Fruit fly (Drosophila melanogaster): ENCODE results near the gene CG11334.

CG11334 gene

dm6 chr3R:31463012-31463366 lies at the start of gene CG11334, which contains the start of gene CG11333:
CG11334 (minus strand) TSS chr3R:31463037.
CG11333 (plus strand) TSS chr3R:31463301.
- no peak for TF ChIP-seq Dll (optimal IDR thresholded peaks at IDR 0.05)
- TF ChIP-seq pan (optimal IDR thresholded peaks at IDR 0.05) = no peak
- TF ChIP-seq CG8478 (optimal IDR thresholded peaks at IDR 0.05) = no peak
- no peak for TF ChIP-seq EcR (GFP tag; optimal IDR thresholded peaks at IDR 0.05)
- no peak for TF ChIP-seq psq (optimal IDR thresholded peaks at IDR 0.05)
- TF ChIP-seq usp (GFP tag; optimal IDR thresholded peaks at IDR 0.05) = no peak

- TF ChIP-seq Dll (optimal IDR thresholded peaks at IDR 0.05) (no peak), CG8478 (optimal IDR thresholded peaks at IDR 0.05) (no peak), psq (optimal IDR thresholded peaks at IDR 0.05) (no peak), usp (GFP tag; optimal IDR thresholded peaks at IDR 0.05) (no peak), pan (optimal IDR thresholded peaks at IDR 0.05) (no peak), EcR (GFP tag; optimal IDR thresholded peaks at IDR 0.05) (no peak)
Measured at dm6 chr3R:31512040-31512439, 49.2 kb upstream of the CG11334 start.

- no peak for TF ChIP-seq pan (optimal IDR thresholded peaks at IDR 0.05)
- no peak for TF ChIP-seq CG8478 (optimal IDR thresholded peaks at IDR 0.05)
- no peak for TF ChIP-seq psq (optimal IDR thresholded peaks at IDR 0.05)
- TF ChIP-seq usp (GFP tag; optimal IDR thresholded peaks at IDR 0.05) = no peak
- no peak for TF ChIP-seq EcR (GFP tag; optimal IDR thresholded peaks at IDR 0.05)
- TF ChIP-seq Dll (optimal IDR thresholded peaks at IDR 0.05) = no peak
Measured at dm6 chr3R:31505254-31505689, 42.4 kb upstream of the CG11334 start.

dm6 chr3R:31504731-31505252 lies 42.0 kb upstream of the CG11334 start:
- TF ChIP-seq EcR (GFP tag; optimal IDR thresholded peaks at IDR 0.05) = no peak
- no peak for TF ChIP-seq usp (GFP tag; optimal IDR thresholded peaks at IDR 0.05)
- TF ChIP-seq pan (optimal IDR thresholded peaks at IDR 0.05) = no peak
- no peak for TF ChIP-seq psq (optimal IDR thresholded peaks at IDR 0.05)
- TF ChIP-seq Dll (optimal IDR thresholded peaks at IDR 0.05) = no peak
- TF ChIP-seq CG8478 (optimal IDR thresholded peaks at IDR 0.05) = no peak

- TF ChIP-seq psq (optimal IDR thresholded peaks at IDR 0.05) = no peak
- TF ChIP-seq CG8478 (optimal IDR thresholded peaks at IDR 0.05) = no peak
- no peak for TF ChIP-seq EcR (GFP tag; optimal IDR thresholded peaks at IDR 0.05)
Measured at dm6 chr3R:31503665-31504064, 40.8 kb upstream of the CG11334 start.

dm6 chr3R:31499114-31499513 lies 36.3 kb upstream of the CG11334 start, which contains the start of gene mey:
mey (plus strand) TSS chr3R:31499235.
- TF ChIP-seq psq (optimal IDR thresholded peaks at IDR 0.05) = no peak
- no peak for TF ChIP-seq usp (GFP tag; optimal IDR thresholded peaks at IDR 0.05)
- TF ChIP-seq CG8478 (optimal IDR thresholded peaks at IDR 0.05) = no peak
- no peak for TF ChIP-seq pan (optimal IDR thresholded peaks at IDR 0.05)
- TF ChIP-seq Dll (optimal IDR thresholded peaks at IDR 0.05) = no peak
- no peak for TF ChIP-seq EcR (GFP tag; optimal IDR thresholded peaks at IDR 0.05)

dm6 chr3R:31483060-31483459 lies 20.2 kb upstream of the CG11334 start:
- TF ChIP-seq pan (optimal IDR thresholded peaks at IDR 0.05) (no peak), EcR (GFP tag; optimal IDR thresholded peaks at IDR 0.05) (no peak), psq (optimal IDR thresholded peaks at IDR 0.05) (no peak), usp (GFP tag; optimal IDR thresholded peaks at IDR 0.05) (no peak), CG8478 (optimal IDR thresholded peaks at IDR 0.05) (no peak), Dll (optimal IDR thresholded peaks at IDR 0.05) (no peak)

- TF ChIP-seq psq (optimal IDR thresholded peaks at IDR 0.05) (no peak), usp (GFP tag; optimal IDR thresholded peaks at IDR 0.05) (no peak)
Measured at dm6 chr3R:31482117-31482516, 19.3 kb upstream of the CG11334 start.

dm6 chr3R:31477167-31477566 lies 14.3 kb upstream of the CG11334 start:
- TF ChIP-seq pan (optimal IDR thresholded peaks at IDR 0.05) (no peak), psq (optimal IDR thresholded peaks at IDR 0.05) (no peak), Dll (optimal IDR thresholded peaks at IDR 0.05) (no peak), CG8478 (optimal IDR thresholded peaks at IDR 0.05) (no peak), EcR (GFP tag; optimal IDR thresholded peaks at IDR 0.05) (no peak), usp (GFP tag; optimal IDR thresholded peaks at IDR 0.05) (no peak)

dm6 chr3R:31462299-31463011 lies 382 bp downstream of the CG11334 start:
- TF ChIP-seq EcR (GFP tag; optimal IDR thresholded peaks at IDR 0.05) (no peak), Dll (optimal IDR thresholded peaks at IDR 0.05) (peak; percentile 23)

dm6 chr3R:31461281-31461680 lies 1.6 kb downstream of the CG11334 start:
- TF ChIP-seq CG8478 (optimal IDR thresholded peaks at IDR 0.05) (no peak), psq (optimal IDR thresholded peaks at IDR 0.05) (no peak), usp (GFP tag; optimal IDR thresholded peaks at IDR 0.05) (no peak), EcR (GFP tag; optimal IDR thresholded peaks at IDR 0.05) (no peak), Dll (optimal IDR thresholded peaks at IDR 0.05) (no peak), pan (optimal IDR thresholded peaks at IDR 0.05) (no peak)

- no peak for TF ChIP-seq Dll (optimal IDR thresholded peaks at IDR 0.05)
- TF ChIP-seq EcR (GFP tag; optimal IDR thresholded peaks at IDR 0.05) = no peak
- no peak for TF ChIP-seq CG8478 (optimal IDR thresholded peaks at IDR 0.05)
- TF ChIP-seq usp (GFP tag; optimal IDR thresholded peaks at IDR 0.05) = no peak
- TF ChIP-seq pan (optimal IDR thresholded peaks at IDR 0.05) = no peak
- TF ChIP-seq psq (optimal IDR thresholded peaks at IDR 0.05) = no peak
Measured at dm6 chr3R:31459769-31460168, 3.1 kb downstream of the CG11334 start, which contains the start of gene Loxl1. Loxl1 (minus strand) TSS chr3R:31459869.

dm6 chr3R:31457997-31458467 lies 4.8 kb downstream of the CG11334 start:
- TF ChIP-seq Dll (optimal IDR thresholded peaks at IDR 0.05) = no peak
- no peak for TF ChIP-seq psq (optimal IDR thresholded peaks at IDR 0.05)

All from whole organism.